Worm (Caenorhabditis elegans) whole organism, early embryonic: ENCODE measurements around the gene clec-165.

ENCODE experiments used
- B0310.2 ChIP-seq: sonication (generic microtip); optimal IDR thresholded peaks from 2 replicates; lab custom pipeline; 2016; ENCODE audit warnings: mild to moderate bottlenecking, missing genetic modification characterization, missing compliant biosample characterization
- F13C5.2 ChIP-seq: sonication (generic microtip); optimal IDR thresholded peaks from 2 replicates; lab custom pipeline; 2017; ENCODE audit warnings: mild to moderate bottlenecking, missing genetic modification characterization, inconsistent platforms, missing compliant biosample characterization
- ama-1 ChIP-seq: fragments of 150-350 bp; optimal IDR thresholded peaks from 2 replicates; lab custom pipeline; 2014

DNA sequence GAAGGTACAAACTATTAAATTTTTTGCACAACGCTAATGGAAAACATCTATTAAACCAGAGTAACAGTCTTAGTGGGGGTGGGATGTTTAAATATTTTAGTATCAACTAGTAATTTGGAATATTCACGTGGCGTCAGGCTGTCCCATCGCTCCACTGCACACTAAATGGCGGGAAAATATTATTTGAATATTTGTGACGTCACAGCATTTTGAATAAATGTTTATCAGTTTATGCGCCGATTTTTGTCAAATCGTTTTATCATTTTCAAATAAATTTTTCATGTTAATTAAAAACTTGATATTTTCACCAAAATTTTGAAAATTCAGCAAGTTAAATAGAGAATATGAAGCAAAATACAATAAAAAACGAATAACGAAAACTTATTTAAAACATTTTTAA, 3.4 kb downstream of the clec-165 start, which contains the start of gene F38A1.15:
- TF ChIP-seq ama-1 (lab: Kevin White, UChicago) = no peak
- TF ChIP-seq F13C5.2 (tag; lab: Kevin White, UChicago) = no peak
- no peak for TF ChIP-seq B0310.2 (tag; lab: Kevin White, UChicago)
